Worm (Caenorhabditis elegans) whole organism, L4/young adult: ENCODE results near the gene glb-4.

Experiments used
- W03F9.2 ChIP-seq: fragments of 150-350 bp; optimal IDR thresholded peaks from 2 replicates; lab custom pipeline; 2014; ENCODE audit warnings: missing biosample characterization, missing genetic modification characterization
- dao-5 ChIP-seq: sonication (generic microtip); optimal IDR thresholded peaks from 2 replicates; lab custom pipeline; 2016; ENCODE audit warnings: missing genotype, missing genetic modification characterization, moderate library complexity, missing compliant biosample characterization
- him-1 ChIP-seq: sonication (generic microtip); optimal IDR thresholded peaks from 2 replicates; lab custom pipeline; 2016; ENCODE audit warnings: missing genotype, missing genetic modification reagents, missing genetic modification characterization, missing compliant biosample characterization

ce11 chrII:11129517-11129916 is 18.5 kb upstream of the glb-4 start, which contains the start of gene F40F8.12:
- TF ChIP-seq him-1 (tag; lab: Kevin White, UChicago) (no peak), W03F9.2 (tag; lab: Kevin White, UChicago) (no peak), dao-5 (no peak)
